Worm (Caenorhabditis elegans): ENCODE measurements around the gene C25H3.1.

DNA sequence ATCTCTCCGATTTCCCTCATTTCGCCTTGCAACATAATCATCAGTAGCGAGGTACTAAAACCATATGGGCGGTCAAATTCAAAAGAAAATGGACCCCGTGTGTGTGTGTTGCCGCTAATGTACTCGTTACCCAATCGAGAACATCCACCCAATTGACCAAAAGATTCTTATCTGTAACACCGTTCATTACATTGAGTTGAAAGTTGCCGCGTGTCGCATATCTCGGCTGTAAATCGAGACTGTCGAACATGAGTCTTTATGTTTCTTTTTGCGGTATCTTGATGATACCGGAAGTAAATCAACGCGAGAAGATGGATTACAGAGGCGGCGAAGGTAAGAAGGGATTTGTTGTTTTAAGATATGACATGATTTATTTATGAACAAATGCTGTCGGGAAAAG lies 36.9 kb downstream of the C25H3.1 start:
- TF ChIP-seq aly-2 (tag; optimal IDR thresholded peaks at IDR 0.05) = no peak
- TF ChIP-seq skn-1 (tag; optimal IDR thresholded peaks at IDR 0.05) = no peak
- TF ChIP-seq ama-1 (optimal IDR thresholded peaks at IDR 0.05) = no peak
- no peak for TF ChIP-seq snpc-4 (tag; optimal IDR thresholded peaks at IDR 0.05)
- TF ChIP-seq lin-13 (GFP tag; optimal IDR thresholded peaks at IDR 0.05) = no peak
- TF ChIP-seq ceh-82 (tag; optimal IDR thresholded peaks at IDR 0.05) = no peak
- TF ChIP-seq elt-3 (tag; optimal IDR thresholded peaks at IDR 0.05) = no peak

All from whole organism, L2 larva.